Fruit fly (Drosophila melanogaster) whole organism, embryonic: Measurements from ENCODE around the gene CBP.

Experiments used
- Atf3 ChIP-seq: fragments of 200-800 bp; sonication (Bioruptor generic); optimal IDR thresholded peaks from 3 replicates; lab custom pipeline; 2016; ENCODE audit warnings: missing biosample characterization, missing genetic modification characterization
- CG10321 ChIP-seq: fragments of 200-800 bp; sonication (Bioruptor generic); IDR thresholded peaks from 2 replicates; pipeline ENCODE4 v1.3.6; 2022; ENCODE audit warnings: missing biosample characterization, missing genetic modification characterization
- CG10565 ChIP-seq: fragments of 200-800 bp; sonication (Bioruptor generic); optimal IDR thresholded peaks from 3 replicates; lab custom pipeline; 2016; ENCODE audit warnings: missing biosample characterization, mild to moderate bottlenecking, missing genetic modification characterization
- CG13287 ChIP-seq: fragments of 200-800 bp; sonication (Bioruptor generic); IDR thresholded peaks from 2 replicates; pipeline ENCODE4 v1.3.6; 2022; ENCODE audit warnings: missing biosample characterization, missing genetic modification characterization; ENCODE audit not compliant: partially characterized antibody
- CG13424 ChIP-seq: fragments of 200-800 bp; sonication (Bioruptor generic); optimal IDR thresholded peaks from 2 replicates; lab custom pipeline; 2019; ENCODE audit warnings: missing biosample characterization, mild to moderate bottlenecking, missing genetic modification characterization, moderate library complexity
- CG14014 ChIP-seq: fragments of 200-800 bp; sonication (Bioruptor generic); IDR thresholded peaks from 2 replicates; pipeline ENCODE4 v1.3.6; 2022; ENCODE audit warnings: missing biosample characterization, missing genetic modification characterization
- CG14441 ChIP-seq: fragments of 200-800 bp; sonication (Bioruptor generic); IDR thresholded peaks from 2 replicates; pipeline ENCODE4 v1.3.6; 2022; ENCODE audit warnings: missing biosample characterization, missing genetic modification characterization
- CG14860 ChIP-seq: fragments of 200-800 bp; sonication (Bioruptor generic); IDR thresholded peaks from 3 replicates; pipeline ENCODE4 v1.3.6; 2022; ENCODE audit warnings: missing biosample characterization, missing genetic modification characterization; ENCODE audit not compliant: partially characterized antibody
- CG15269 ChIP-seq: fragments of 200-800 bp; sonication (Bioruptor generic); optimal IDR thresholded peaks from 2 replicates; lab custom pipeline; 2018; ENCODE audit warnings: missing biosample characterization, mild to moderate bottlenecking, missing genetic modification characterization, moderate library complexity
- CG1832 ChIP-seq: fragments of 200-800 bp; sonication (Bioruptor generic); optimal IDR thresholded peaks from 2 replicates; lab custom pipeline; 2017; ENCODE audit warnings: missing biosample characterization, mild to moderate bottlenecking, missing genetic modification characterization, inconsistent platforms
- CG2116 ChIP-seq: fragments of 200-800 bp; sonication (Bioruptor generic); optimal IDR thresholded peaks from 3 replicates; lab custom pipeline; 2018; ENCODE audit warnings: missing biosample characterization, mild to moderate bottlenecking, missing genetic modification characterization
- CG2199 ChIP-seq: fragments of 200-800 bp; sonication (Bioruptor generic); IDR thresholded peaks from 3 replicates; pipeline ENCODE4 v1.3.6; 2022; ENCODE audit warnings: missing biosample characterization, missing genetic modification characterization
- CG31365 ChIP-seq: fragments of 200-800 bp; sonication (Bioruptor generic); optimal IDR thresholded peaks from 2 replicates; lab custom pipeline; 2018; ENCODE audit warnings: missing biosample characterization, mild to moderate bottlenecking, missing genetic modification characterization
- CG8290 ChIP-seq, 3 experiments: fragments of 200-800 bp; sonication (Bioruptor generic); optimal IDR thresholded peaks; 2 replicates each; lab custom pipeline; 2016 to 2019; ENCODE audit warnings: missing biosample characterization in 3 of 3, missing genetic modification characterization in 3 of 3, mild to moderate bottlenecking in 2 of 3, moderate library complexity in 1 of 3
- CG8478 ChIP-seq: fragments of >200 bp; optimal IDR thresholded peaks from 2 replicates; lab custom pipeline; 2018
- Deaf1 ChIP-seq: fragments of 200-800 bp; optimal IDR thresholded peaks from 3 replicates; lab custom pipeline; 2019; ENCODE audit warnings: missing biosample characterization, mild to moderate bottlenecking, missing genetic modification characterization, moderate library complexity
- Ets65A ChIP-seq: fragments of 200-800 bp; sonication (Bioruptor generic); peaks from one replicate; lab custom pipeline; 2016; ENCODE audit warnings: missing biosample characterization, missing genetic modification characterization
- HLH4C ChIP-seq: fragments of 200-800 bp; sonication (Bioruptor generic); IDR thresholded peaks from 3 replicates; pipeline ENCODE4 v1.3.6; 2022; ENCODE audit warnings: missing biosample characterization, missing genetic modification characterization; ENCODE audit not compliant: partially characterized antibody
- Hand ChIP-seq: fragments of 200-800 bp; sonication (Bioruptor generic); optimal IDR thresholded peaks from 2 replicates; lab custom pipeline; 2017; ENCODE audit warnings: mild to moderate bottlenecking, missing biosample characterization, missing genetic modification reagents, missing genetic modification characterization
- Hmx ChIP-seq: fragments of 200-800 bp; sonication (Bioruptor generic); optimal IDR thresholded peaks from 2 replicates; lab custom pipeline; 2016; ENCODE audit warnings: missing biosample characterization, missing genetic modification characterization
- Nf-YA ChIP-seq: fragments of 200-800 bp; sonication (Bioruptor generic); IDR thresholded peaks from 2 replicates; pipeline ENCODE4 v1.3.6; 2022; ENCODE audit warnings: missing biosample characterization, missing genetic modification characterization
- Nf-YB ChIP-seq: fragments of 200-800 bp; sonication (Bioruptor generic); optimal IDR thresholded peaks from 3 replicates; lab custom pipeline; 2019; ENCODE audit warnings: missing biosample characterization, mild to moderate bottlenecking, missing genetic modification characterization, moderate library complexity
- Nf-YC ChIP-seq: fragments of 200-800 bp; optimal IDR thresholded peaks from 3 replicates; lab custom pipeline; 2019; ENCODE audit warnings: missing biosample characterization, mild to moderate bottlenecking, missing genetic modification characterization, moderate library complexity
- Sin3A ChIP-seq: fragments of >200 bp; optimal IDR thresholded peaks from 2 replicates; lab custom pipeline; 2018
- Xbp1 ChIP-seq: fragments of 200-800 bp; sonication (Bioruptor generic); optimal IDR thresholded peaks from 3 replicates; lab custom pipeline; 2016; ENCODE audit warnings: missing biosample characterization, mild to moderate bottlenecking, missing genetic modification characterization
- abd-A ChIP-seq: fragments of 200-800 bp; sonication (Bioruptor generic); optimal IDR thresholded peaks from 3 replicates; lab custom pipeline; 2019; ENCODE audit warnings: missing biosample characterization, mild to moderate bottlenecking, missing genetic modification characterization, moderate library complexity
- bowl ChIP-seq: fragments of 200-800 bp; sonication (Bioruptor generic); IDR thresholded peaks from 2 replicates; pipeline ENCODE4 v1.3.6; 2022; ENCODE audit warnings: missing biosample characterization, missing genetic modification characterization
- btn ChIP-seq: fragments of 200-800 bp; sonication (Bioruptor generic); optimal IDR thresholded peaks from 2 replicates; lab custom pipeline; 2016; ENCODE audit warnings: missing biosample characterization, missing genetic modification characterization
- cg ChIP-seq: fragments of 200-800 bp; sonication (Bioruptor generic); optimal IDR thresholded peaks from 3 replicates; lab custom pipeline; 2019; ENCODE audit warnings: missing biosample characterization, mild to moderate bottlenecking, missing genetic modification characterization, moderate library complexity
- ci ChIP-seq: fragments of 200-800 bp; sonication (Bioruptor generic); IDR thresholded peaks from 3 replicates; pipeline ENCODE4 v1.3.6; 2022; ENCODE audit warnings: missing biosample characterization, missing genetic modification characterization
- dmrt99B ChIP-seq: fragments of 200-800 bp; sonication (Bioruptor generic); optimal IDR thresholded peaks from 2 replicates; lab custom pipeline; 2018; ENCODE audit warnings: missing biosample characterization, mild to moderate bottlenecking, missing genetic modification characterization, moderate library complexity
- eve ChIP-seq, 2 experiments: fragments of >200 bp; optimal IDR thresholded peaks; 2 replicates each; lab custom pipeline; 2017; ENCODE audit warnings: missing biosample characterization in 2 of 2, missing genetic modification characterization in 2 of 2
- ewg ChIP-seq: fragments of 200-800 bp; sonication (Bioruptor generic); optimal IDR thresholded peaks from 3 replicates; lab custom pipeline; 2017; ENCODE audit warnings: mild to moderate bottlenecking, missing biosample characterization, missing genetic modification reagents, missing genetic modification characterization
- mirr ChIP-seq: fragments of 200-800 bp; sonication (Bioruptor generic); optimal IDR thresholded peaks from 3 replicates; lab custom pipeline; 2018; ENCODE audit warnings: missing biosample characterization, mild to moderate bottlenecking, missing genetic modification characterization
- org-1 ChIP-seq: fragments of 200-800 bp; sonication (Bioruptor generic); optimal IDR thresholded peaks from 2 replicates; lab custom pipeline; 2017; ENCODE audit warnings: missing biosample characterization, missing genetic modification characterization
- pnt ChIP-seq: fragments of 200-800 bp; sonication (Bioruptor generic); optimal IDR thresholded peaks from 3 replicates; lab custom pipeline; 2016; ENCODE audit warnings: missing biosample characterization, missing genetic modification characterization
- sob ChIP-seq: fragments of 200-800 bp; sonication (Bioruptor generic); IDR thresholded peaks from 2 replicates; pipeline ENCODE4 v1.3.6; 2022; ENCODE audit warnings: missing biosample characterization, missing genetic modification characterization
- tna ChIP-seq: fragments of 200-800 bp; sonication (Bioruptor generic); IDR thresholded peaks from 2 replicates; pipeline ENCODE4 v1.3.6; 2022; ENCODE audit warnings: missing biosample characterization, missing genetic modification characterization; ENCODE audit not compliant: partially characterized antibody
- trh ChIP-seq: fragments of 200-800 bp; sonication (Bioruptor generic); optimal IDR thresholded peaks from 2 replicates; lab custom pipeline; 2016; ENCODE audit warnings: missing biosample characterization, missing genetic modification characterization
- tup ChIP-seq: fragments of 200-800 bp; sonication (Bioruptor generic); optimal IDR thresholded peaks from 2 replicates; lab custom pipeline; 2016; ENCODE audit warnings: missing biosample characterization, mild to moderate bottlenecking, missing genetic modification characterization, moderate library complexity
- z ChIP-seq: fragments of 200-800 bp; sonication (Bioruptor generic); IDR thresholded peaks from 3 replicates; pipeline ENCODE4 v1.3.6; 2022; ENCODE audit warnings: missing biosample characterization, missing genetic modification characterization

Gene CBP

DNA sequence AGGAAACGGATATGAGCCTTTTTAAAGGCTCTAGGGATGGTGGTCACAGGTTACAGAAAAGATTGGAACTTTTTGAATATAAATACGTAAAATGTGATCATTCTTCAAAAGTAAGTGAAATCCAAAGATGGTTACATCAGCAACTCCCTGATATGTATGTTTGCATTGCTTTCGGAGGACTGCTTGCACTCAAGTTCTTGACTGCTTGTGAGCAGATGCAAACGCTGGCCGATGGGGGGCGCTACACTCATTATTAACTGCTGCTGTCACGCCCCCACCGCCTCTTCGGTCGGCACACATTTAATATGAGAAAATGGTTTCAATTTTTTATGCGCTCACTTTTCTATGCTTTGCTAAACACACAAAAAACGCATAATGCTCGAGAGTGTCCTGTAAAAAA lies 12.8 kb downstream of the CBP start (continued):
- TF ChIP-seq tna (GFP tag; lab: Robert Waterston, UW) (no peak), CG31365 (tag; lab: Kevin White, UChicago) (peak; percentile 89), Hand (no peak), Xbp1 (GFP tag; lab: Kevin White, UChicago) (no peak), CG14014 (no peak), Atf3 (no peak)

DNA sequence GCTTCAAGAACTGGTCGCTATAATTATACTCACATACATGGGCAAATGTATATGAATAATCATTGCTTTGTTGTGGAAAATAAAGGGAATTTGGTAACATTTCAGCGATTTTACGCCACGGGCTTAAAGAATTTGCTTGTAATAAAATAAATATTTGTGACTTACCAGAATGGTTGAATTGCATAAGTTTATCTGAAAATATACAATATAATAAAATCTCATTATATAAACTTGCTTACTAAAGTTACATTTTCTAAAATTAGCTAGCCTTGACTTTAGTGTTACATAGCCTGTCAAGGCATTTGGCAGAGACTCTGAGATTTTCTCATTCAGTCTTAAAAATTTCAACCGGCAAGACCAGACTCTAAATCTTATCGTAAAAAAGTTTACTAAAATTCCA lies 21.3 kb downstream of the CBP start, which contains the start of gene CG1999:
Gene CG1999 (plus strand): TSS at position 301 of the 400 bp plus-strand sequence.
- no peak for TF ChIP-seq pnt (GFP tag; lab: Kevin White, UChicago)
- TF ChIP-seq CG14860: no peak
- TF ChIP-seq Sin3A (lab: Kevin White, UChicago): no peak
- no peak for TF ChIP-seq CG2116 (GFP tag; lab: Kevin White, UChicago)
- no peak for TF ChIP-seq CG10565 (GFP tag; lab: Kevin White, UChicago)
- no peak for TF ChIP-seq CG8290 (GFP tag; optimal IDR thresholded peaks at IDR 0.05; lab: Kevin White, UChicago)
- no peak for TF ChIP-seq CG8290 (tag; optimal IDR thresholded peaks at IDR 0.05; lab: Kevin White, UChicago)
- no peak for TF ChIP-seq bowl (GFP tag; lab: Robert Waterston, UW)
- TF ChIP-seq ci (GFP tag; lab: Robert Waterston, UW): no peak
- no peak for TF ChIP-seq org-1 (GFP tag; lab: Kevin White, UChicago)
- TF ChIP-seq tup (GFP tag; lab: Kevin White, UChicago): no peak

dm6 chrX:7368361-7368760 lies 31.2 kb downstream of the CBP start:
- TF ChIP-seq CG15269 (tag; lab: Kevin White, UChicago) (no peak), trh (GFP tag; lab: Kevin White, UChicago) (no peak), Ets65A (GFP tag; lab: Kevin White, UChicago) (peak; percentile 3), sob (no peak), dmrt99B (tag; lab: Kevin White, UChicago) (no peak), btn (GFP tag; lab: Kevin White, UChicago) (no peak), CG13424 (no peak), Nf-YB (GFP tag; lab: Kevin White, UChicago) (peak; percentile 93), eve (GFP tag; optimal IDR thresholded peaks at IDR 0.05; lab: Kevin White, UChicago) (no peak), Hmx (no peak), CG14441 (GFP tag; lab: Robert Waterston, UW) (no peak), HLH4C (GFP tag; lab: Robert Waterston, UW) (no peak), Nf-YA (0 out of 2 replicates have a peak, but pooled peaks have one; percentile 12), abd-A (tag; lab: Kevin White, UChicago) (no peak), CG2199 (GFP tag; lab: Robert Waterston, UW) (0 out of 3 replicates have a peak, but pooled peaks have one; percentile 17), mirr (GFP tag; lab: Kevin White, UChicago) (no peak), CG13287 (GFP tag; lab: Robert Waterston, UW) (no peak), z (peak; percentile 39; the same call in 1 of the 3 replicates), CG1832 (GFP tag; lab: Kevin White, UChicago) (peak; percentile 40), CG10321 (GFP tag; lab: Robert Waterston, UW) (peak; percentile 74), ewg (no peak), Nf-YC (tag; lab: Kevin White, UChicago) (peak; percentile 94), Deaf1 (tag; lab: Kevin White, UChicago) (peak; percentile 66), CG8478 (no peak), cg (peak; percentile 26)
- TF ChIP-seq, all 482 proteins: peak for 10
